Worm (Caenorhabditis elegans) whole organism, early embryonic: ENCODE measurements around the gene srg-38.

ENCODE experiments used
- B0310.2 ChIP-seq: sonication (generic microtip); optimal IDR thresholded peaks from 2 replicates; lab custom pipeline; 2016; ENCODE audit warnings: mild to moderate bottlenecking, missing genetic modification characterization, missing compliant biosample characterization
- F13C5.2 ChIP-seq: sonication (generic microtip); optimal IDR thresholded peaks from 2 replicates; lab custom pipeline; 2017; ENCODE audit warnings: mild to moderate bottlenecking, missing genetic modification characterization, inconsistent platforms, missing compliant biosample characterization
- aly-1 ChIP-seq: sonication (generic microtip); optimal IDR thresholded peaks from 2 replicates; lab custom pipeline; 2016; ENCODE audit warnings: missing genetic modification characterization, missing compliant biosample characterization
- ama-1 ChIP-seq: fragments of 150-350 bp; optimal IDR thresholded peaks from 2 replicates; lab custom pipeline; 2014
- flt-1 ChIP-seq: fragments of 200-800 bp; sonication (Bioruptor generic); IDR thresholded peaks from 2 replicates; pipeline ENCODE4 v1.3.6; 2022; ENCODE audit warnings: missing genetic modification characterization, missing compliant biosample characterization
- hmbx-1 ChIP-seq: sonication (generic microtip); optimal IDR thresholded peaks from 2 replicates; lab custom pipeline; 2016; ENCODE audit warnings: mild to moderate bottlenecking, missing genetic modification characterization, missing compliant biosample characterization
- sea-1 ChIP-seq: fragments of 200-800 bp; sonication (Bioruptor generic); conservative IDR thresholded peaks from 2 replicates; pipeline ENCODE4 v1.3.6; 2022; ENCODE audit warnings: missing genetic modification characterization, missing compliant biosample characterization
- tra-4 ChIP-seq: sonication (generic microtip); optimal IDR thresholded peaks from 2 replicates; lab custom pipeline; 2017; ENCODE audit warnings: missing genetic modification characterization, missing compliant biosample characterization

- TF ChIP-seq flt-1 (GFP tag; lab: Robert Waterston, UW) (no peak), ama-1 (no peak), sea-1 (GFP tag; lab: Robert Waterston, UW) (no peak), F13C5.2 (tag; lab: Kevin White, UChicago) (no peak), hmbx-1 (no peak), tra-4 (tag; lab: Kevin White, UChicago) (no peak), aly-1 (tag; lab: Kevin White, UChicago) (no peak), B0310.2 (tag; lab: Kevin White, UChicago) (no peak)
Measured at ce11 chrV:11204452-11204851, 49.0 kb upstream of the srg-38 start.
